Worm (Caenorhabditis elegans) whole organism, L4 larva: ENCODE measurements around the gene ZK488.6.

ENCODE experiments used
- F10B5.3 ChIP-seq: sonication (generic microtip); optimal IDR thresholded peaks from 2 replicates; lab custom pipeline; 2016; ENCODE audit warnings: mild to moderate bottlenecking, missing genetic modification characterization, missing compliant biosample characterization
- arid-1 ChIP-seq: fragments of 200-800 bp; sonication (Bioruptor generic); conservative IDR thresholded peaks from 2 replicates; pipeline ENCODE4 v1.3.6; 2022; ENCODE audit warnings: missing genetic modification reagents, missing genetic modification characterization, missing compliant biosample characterization
- ceh-44 ChIP-seq: fragments of 200-800 bp; sonication (Bioruptor generic); IDR thresholded peaks from 2 replicates; pipeline ENCODE4 v1.3.6; 2022; ENCODE audit warnings: missing genetic modification reagents, missing genetic modification characterization, missing compliant biosample characterization
- dmd-6 ChIP-seq: fragments of 200-800 bp; sonication (Bioruptor generic); IDR thresholded peaks from 2 replicates; pipeline ENCODE4 v1.3.6; 2022; ENCODE audit warnings: missing genetic modification reagents, missing genetic modification characterization, missing compliant biosample characterization
- mdl-1 ChIP-seq, 2 experiments: fragments of 150-350 bp in 1 of 2; sonication (generic microtip) in 1 of 2; optimal IDR thresholded peaks; 2 replicates each; lab custom pipeline; 2014 to 2017; ENCODE audit warnings: missing biosample characterization in 2 of 2, missing genetic modification characterization in 2 of 2
- mxl-3 ChIP-seq: fragments of 200-800 bp; sonication (Bioruptor generic); optimal IDR thresholded peaks from 2 replicates; lab custom pipeline; 2018; ENCODE audit warnings: mild to moderate bottlenecking, missing genetic modification characterization, missing compliant biosample characterization
- nhr-48 ChIP-seq: sonication (generic microtip); optimal IDR thresholded peaks from 2 replicates; lab custom pipeline; 2016; ENCODE audit warnings: mild to moderate bottlenecking, missing genetic modification characterization, missing compliant biosample characterization
- nhr-76 ChIP-seq: fragments of 150-350 bp; optimal IDR thresholded peaks from 2 replicates; lab custom pipeline; 2014; ENCODE audit warnings: missing biosample characterization, missing genetic modification characterization
- snpc-4 ChIP-seq: fragments of 150-350 bp; optimal IDR thresholded peaks from 2 replicates; lab custom pipeline; 2014; ENCODE audit warnings: missing biosample characterization, missing genetic modification characterization
- unc-130 ChIP-seq: sonication (generic microtip); optimal IDR thresholded peaks from 2 replicates; lab custom pipeline; 2016; ENCODE audit warnings: missing genetic modification reagents, missing genetic modification characterization, missing compliant biosample characterization
- ztf-11 ChIP-seq: fragments of 150-350 bp; optimal IDR thresholded peaks from 2 replicates; lab custom pipeline; 2014; ENCODE audit warnings: missing biosample characterization, missing genetic modification characterization

The ZK488.6 gene

ce11 chrV:636281-636680 is 46.0 kb downstream of the ZK488.6 start, which contains the start of gene pals-31:
Gene pals-31 (plus strand): TSS chrV:636581.
- no peak for TF ChIP-seq mxl-3 (GFP tag; lab: Kevin White, UChicago)
- no peak for TF ChIP-seq arid-1 (GFP tag; lab: Robert Waterston, UW)
- TF ChIP-seq F10B5.3 (tag; lab: Kevin White, UChicago) = no peak
- TF ChIP-seq mdl-1 (tag; optimal IDR thresholded peaks at IDR 0.05; lab: Kevin White, UChicago) = no peak
- TF ChIP-seq unc-130 (GFP tag; lab: Kevin White, UChicago) = no peak
- TF ChIP-seq nhr-76 (tag; lab: Kevin White, UChicago) = no peak
- TF ChIP-seq ceh-44 (GFP tag; lab: Robert Waterston, UW) = no peak
- TF ChIP-seq ztf-11 (tag; lab: Kevin White, UChicago) = no peak
- no peak for TF ChIP-seq dmd-6 (GFP tag; lab: Robert Waterston, UW)

DNA sequence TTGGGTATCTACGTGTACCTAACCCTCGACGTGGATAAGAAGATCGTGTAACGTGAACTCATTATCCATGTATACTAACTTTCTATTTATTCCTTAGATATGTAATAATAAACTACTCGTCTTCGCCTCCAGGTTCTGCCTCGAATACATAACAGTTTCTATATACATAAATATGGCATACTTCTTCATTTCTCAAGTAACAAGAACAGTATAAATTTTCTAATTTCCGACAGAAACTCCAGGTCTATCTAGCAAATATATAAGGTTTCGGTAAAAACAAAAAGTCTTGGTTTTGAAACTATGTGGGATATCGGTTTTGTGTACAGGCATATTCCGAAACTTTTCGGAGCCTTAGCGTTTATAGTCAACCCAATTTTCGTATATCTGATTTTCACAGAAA is 48.0 kb downstream of the ZK488.6 start, which contains the start of gene srj-37:
srj-37 (plus strand) TSS at position 301 of the 400 bp plus-strand sequence.
- TF ChIP-seq snpc-4 = no peak
- TF ChIP-seq nhr-48 (tag; lab: Kevin White, UChicago) = no peak
